Fruit fly (Drosophila melanogaster): ENCODE data around the gene CG34155.
A peak's percentile ranks its signal among the peaks of the same experiment; 100 is the strongest.

CG34155 gene

DNA sequence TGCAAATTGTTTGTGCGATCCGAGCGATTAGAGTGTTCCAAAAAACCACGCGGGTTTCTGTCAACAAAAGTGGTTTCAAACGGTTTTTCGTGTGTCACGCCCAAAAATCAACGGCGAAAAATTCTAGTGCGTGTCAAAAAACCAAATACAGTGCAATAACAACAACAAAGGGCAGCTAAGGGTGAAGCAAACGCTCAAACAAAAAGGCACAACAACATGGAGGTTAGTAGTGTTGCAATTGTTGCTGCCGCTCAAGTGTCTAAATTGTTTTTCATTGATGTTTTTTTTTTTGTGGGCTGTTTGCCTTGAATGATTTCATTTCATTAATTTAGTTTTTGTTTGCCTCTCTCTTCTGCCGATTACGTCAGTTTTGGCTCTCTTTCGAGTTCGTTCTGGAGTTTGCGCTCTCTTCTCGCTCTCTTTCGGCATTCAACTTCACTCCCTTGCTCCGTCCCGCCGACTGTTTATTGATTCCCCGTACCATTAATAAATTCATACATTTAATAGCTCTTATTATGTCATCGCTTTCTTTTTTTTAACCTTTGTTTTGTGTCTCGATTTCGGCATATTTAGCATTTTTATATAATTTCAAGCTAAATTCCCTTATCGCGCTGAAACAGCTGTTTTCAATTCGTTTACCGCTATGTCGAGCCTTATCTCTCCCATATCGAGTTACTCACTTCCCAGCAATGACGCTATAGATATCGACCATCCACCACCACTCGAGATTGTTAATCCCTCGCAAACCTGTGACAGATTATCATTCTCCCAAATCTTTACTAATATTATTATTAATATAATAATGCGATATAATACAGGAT is 3.5 kb upstream of the CG34155 start (continued):
- no peak for TF ChIP-seq wdn (GFP tag; IDR thresholded peaks at IDR 0.05)
- no peak for TF ChIP-seq CG6683 (GFP tag; optimal IDR thresholded peaks at IDR 0.05)
- no peak for TF ChIP-seq CG16779 (GFP tag; IDR thresholded peaks at IDR 0.05)
- TF ChIP-seq CG17568 (GFP tag; optimal IDR thresholded peaks at IDR 0.05) = peak; percentile 39
- no peak for TF ChIP-seq CG10366 (GFP tag; IDR thresholded peaks at IDR 0.05)
- TF ChIP-seq br (optimal IDR thresholded peaks at IDR 0.05) = no peak
- TF ChIP-seq CG11456 (GFP tag; IDR thresholded peaks at IDR 0.05) = no peak
- TF ChIP-seq stc (GFP tag; IDR thresholded peaks at IDR 0.05) = no peak
- no peak for TF ChIP-seq CG31224 (GFP tag; IDR thresholded peaks at IDR 0.05)
- TF ChIP-seq CG6254 (GFP tag; optimal IDR thresholded peaks at IDR 0.05) = peak; percentile 34
- TF ChIP-seq shn (GFP tag; optimal IDR thresholded peaks at IDR 0.05) = no peak
- no peak for TF ChIP-seq HLH4C (GFP tag; IDR thresholded peaks at IDR 0.05; ENCODE audit: partially characterized antibody)
- no peak for TF ChIP-seq Bgb (GFP tag; IDR thresholded peaks at IDR 0.05; ENCODE audit: partially characterized antibody)
- no peak for TF ChIP-seq sisA (GFP tag; IDR thresholded peaks at IDR 0.05)
- TF ChIP-seq mirr (GFP tag; optimal IDR thresholded peaks at IDR 0.05) = no peak
- TF ChIP-seq gcm2 (GFP tag; optimal IDR thresholded peaks at IDR 0.05) = no peak
- TF ChIP-seq Fer1 (GFP tag; optimal IDR thresholded peaks at IDR 0.05) = peak; percentile 19
- peak; percentile 57 for TF ChIP-seq yki (optimal IDR thresholded peaks at IDR 0.05)
- TF ChIP-seq Max (GFP tag; optimal IDR thresholded peaks at IDR 0.05) = no peak
- TF ChIP-seq trem (tag; optimal IDR thresholded peaks at IDR 0.05) = no peak
- TF ChIP-seq CG17802 (tag; optimal IDR thresholded peaks at IDR 0.05) = no peak
- TF ChIP-seq CG10147 (GFP tag; optimal IDR thresholded peaks at IDR 0.05) = no peak
- TF ChIP-seq CG13624 (GFP tag; optimal IDR thresholded peaks at IDR 0.05) = peak; percentile 17
- peak in 1 of 2 experiments; percentile 31 for TF ChIP-seq Eip74EF (GFP tag; optimal IDR thresholded peaks at IDR 0.05)
- no peak for TF ChIP-seq dmrt11E (tag; optimal IDR thresholded peaks at IDR 0.05)
- TF ChIP-seq CG32772 (GFP tag; IDR thresholded peaks at IDR 0.05) = no peak
- TF ChIP-seq Neu2 (GFP tag; optimal IDR thresholded peaks at IDR 0.05; ENCODE audit: borderline replicate concordance) = no peak
- TF ChIP-seq CG9932 (GFP tag; IDR thresholded peaks at IDR 0.05) = no peak
- TF ChIP-seq ranshi (GFP tag; IDR thresholded peaks at IDR 0.05) = no peak
- no peak for TF ChIP-seq ind (GFP tag; optimal IDR thresholded peaks at IDR 0.05)
- no peak for TF ChIP-seq CG6791 (GFP tag; IDR thresholded peaks at IDR 0.05; ENCODE audit: partially characterized antibody)
- no peak for TF ChIP-seq run (tag; optimal IDR thresholded peaks at IDR 0.05)
- no peak for TF ChIP-seq GATAe (GFP tag; conservative IDR thresholded peaks at IDR 0.05)
- TF ChIP-seq CG14441 (GFP tag; IDR thresholded peaks at IDR 0.05) = no peak
- peak; percentile 7 for TF ChIP-seq pb (GFP tag; optimal IDR thresholded peaks at IDR 0.05)
- TF ChIP-seq Gsc (GFP tag; IDR thresholded peaks at IDR 0.05) = no peak
- peak; percentile 2 for TF ChIP-seq nau (GFP tag; optimal IDR thresholded peaks at IDR 0.05)
- TF ChIP-seq CG34376 (GFP tag; optimal IDR thresholded peaks at IDR 0.05) = peak; percentile 35
- TF ChIP-seq HLH3B (GFP tag; IDR thresholded peaks at IDR 0.05) = 0 out of 2 replicates have a peak, but pooled peaks have one; percentile 14
- no peak for TF ChIP-seq pita (GFP tag; optimal IDR thresholded peaks at IDR 0.05)
- TF ChIP-seq chinmo (GFP tag; IDR thresholded peaks at IDR 0.05; ENCODE audit: partially characterized antibody) = peak; percentile 72; the same call in 2 of the 4 replicates
- no peak for TF ChIP-seq cg (GFP tag; optimal IDR thresholded peaks at IDR 0.05)
- no peak for TF ChIP-seq CG3281 (GFP tag; optimal IDR thresholded peaks at IDR 0.05)
- TF ChIP-seq Hmx (GFP tag; optimal IDR thresholded peaks at IDR 0.05) = no peak
- no peak for TF ChIP-seq twi (tag; optimal IDR thresholded peaks at IDR 0.05)
- TF ChIP-seq Rx (GFP tag; IDR thresholded peaks at IDR 0.05) = no peak
- no peak for TF ChIP-seq Mad (GFP tag; optimal IDR thresholded peaks at IDR 0.05)
- TF ChIP-seq abd-A (tag; optimal IDR thresholded peaks at IDR 0.05) = peak; percentile 45
- TF ChIP-seq Atf6 (GFP tag; IDR thresholded peaks at IDR 0.05) = no peak
- TF ChIP-seq ken (GFP tag; IDR thresholded peaks at IDR 0.05) = no peak

Measured in whole organism, embryonic.